Worm (Caenorhabditis elegans) whole organism, midembryonic: ENCODE data around the gene scc-3.

Experiments
- T22C8.4 ChIP-seq: fragments of 200-800 bp; sonication (Bioruptor generic); IDR thresholded peaks from 2 replicates; pipeline ENCODE4 v1.3.6; 2022; ENCODE audit warnings: missing genetic modification characterization, missing compliant biosample characterization
- cog-1 ChIP-seq: sonication (generic microtip); optimal IDR thresholded peaks from 2 replicates; lab custom pipeline; 2016; ENCODE audit warnings: missing genetic modification characterization, missing compliant biosample characterization
- flt-1 ChIP-seq: fragments of 200-800 bp; sonication (Bioruptor generic); IDR thresholded peaks from 2 replicates; pipeline ENCODE4 v1.3.6; 2022; ENCODE audit warnings: missing genetic modification characterization, missing compliant biosample characterization
- klf-2 ChIP-seq: fragments of 200-800 bp; sonication (Bioruptor generic); conservative IDR thresholded peaks from 2 replicates; pipeline ENCODE4 v1.3.6; 2022; ENCODE audit warnings: missing genetic modification reagents, missing genetic modification characterization, missing compliant biosample characterization
- med-1 ChIP-seq: sonication (generic microtip); optimal IDR thresholded peaks from 2 replicates; lab custom pipeline; 2017; ENCODE audit warnings: missing genetic modification characterization, mild to moderate bottlenecking, missing compliant biosample characterization, antibody characterized with exemption, missing genetic modification reagents; ENCODE audit not compliant: insufficient read depth
- ref-1 ChIP-seq: fragments of 200-800 bp; sonication (Bioruptor generic); conservative IDR thresholded peaks from 2 replicates; pipeline ENCODE4 v1.3.6; 2022; ENCODE audit warnings: missing genetic modification reagents, missing genetic modification characterization, missing compliant biosample characterization
- tab-1 ChIP-seq: fragments of 200-800 bp; sonication (Bioruptor generic); IDR thresholded peaks from 2 replicates; pipeline ENCODE4 v1.3.6; 2022; ENCODE audit warnings: missing genetic modification characterization, missing compliant biosample characterization
- ztf-23 ChIP-seq: fragments of 200-800 bp; sonication (Bioruptor generic); IDR thresholded peaks from 2 replicates; pipeline ENCODE4 v1.3.6; 2022; ENCODE audit warnings: missing genetic modification reagents, missing genetic modification characterization, missing compliant biosample characterization
- ztf-29 ChIP-seq: fragments of 200-800 bp; sonication (Bioruptor generic); IDR thresholded peaks from 2 replicates; pipeline ENCODE4 v1.3.6; 2022; ENCODE audit warnings: missing genetic modification reagents, missing genetic modification characterization, missing compliant biosample characterization

DNA sequence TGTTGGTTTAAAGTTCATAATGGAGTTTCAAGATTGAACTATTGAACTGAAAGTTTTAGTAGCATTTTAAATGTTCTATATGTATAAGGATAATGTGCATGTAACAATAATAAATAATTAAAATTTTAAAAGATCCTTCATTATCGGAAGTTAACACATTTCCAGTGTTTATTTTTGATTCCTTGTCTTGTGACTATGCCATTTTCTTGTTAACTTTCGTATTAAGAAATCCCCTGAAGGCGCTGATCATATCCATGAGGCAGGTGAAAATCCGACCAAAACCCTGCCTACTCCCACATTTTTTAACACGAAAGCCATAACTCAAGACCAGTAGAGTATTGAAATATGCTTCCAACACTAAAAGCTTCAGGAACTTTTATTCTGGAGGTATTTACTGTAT is 44.0 kb upstream of the scc-3 start, which contains the start of gene R11D1.7:
- no peak for TF ChIP-seq flt-1
- TF ChIP-seq ztf-23 (GFP tag; lab: Robert Waterston, UW) = no peak
- no peak for TF ChIP-seq tab-1
- TF ChIP-seq med-1 (GFP tag; lab: Kevin White, UChicago) = no peak
- no peak for TF ChIP-seq ref-1 (GFP tag; lab: Robert Waterston, UW)
- TF ChIP-seq T22C8.4 (GFP tag; lab: Robert Waterston, UW) = no peak
- TF ChIP-seq klf-2 (GFP tag; lab: Robert Waterston, UW) = no peak
- TF ChIP-seq cog-1 = no peak
- no peak for TF ChIP-seq ztf-29
